Worm (Caenorhabditis elegans): ENCODE measurements around the gene cal-5.

DNA sequence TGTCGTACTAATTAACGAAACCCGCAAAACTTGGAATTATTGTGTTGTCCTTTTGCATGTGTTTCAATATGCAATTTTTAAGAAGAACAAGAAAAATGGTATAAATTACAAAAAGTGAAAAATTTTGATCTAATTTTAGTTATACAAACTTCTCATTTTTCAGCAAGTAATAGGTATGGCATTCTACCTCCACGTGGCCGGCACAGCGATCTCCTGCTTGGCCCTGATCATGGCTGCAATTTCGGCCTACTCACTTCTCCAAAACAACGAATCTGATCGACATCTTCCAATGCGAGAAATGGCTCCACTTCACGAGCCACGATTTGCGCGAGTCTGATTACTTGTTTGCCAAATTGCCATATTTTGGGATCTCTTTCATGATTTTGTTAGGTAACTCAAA is 3.9 kb downstream of the cal-5 start:
- TF ChIP-seq skn-1 (tag; optimal IDR thresholded peaks at IDR 0.05) (no peak), R02D3.7 (tag; optimal IDR thresholded peaks at IDR 0.05) (no peak), fos-1 (tag; optimal IDR thresholded peaks at IDR 0.05) (no peak), mml-1 (tag; optimal IDR thresholded peaks at IDR 0.05) (no peak), nhr-76 (tag; optimal IDR thresholded peaks at IDR 0.05) (no peak), ztf-11 (tag; optimal IDR thresholded peaks at IDR 0.05) (no peak), unc-62 (GFP tag; optimal IDR thresholded peaks at IDR 0.05) (no peak), aly-2 (tag; optimal IDR thresholded peaks at IDR 0.05) (no peak), nhr-67 (tag; optimal IDR thresholded peaks at IDR 0.05) (no peak), ztf-4 (tag; optimal IDR thresholded peaks at IDR 0.05) (no peak), ZK546.5 (tag; optimal IDR thresholded peaks at IDR 0.05) (no peak)

Measured in whole organism, L3 larva.